Fruit fly (Drosophila melanogaster): ENCODE data around the gene GCC185.

The GCC185 gene

DNA sequence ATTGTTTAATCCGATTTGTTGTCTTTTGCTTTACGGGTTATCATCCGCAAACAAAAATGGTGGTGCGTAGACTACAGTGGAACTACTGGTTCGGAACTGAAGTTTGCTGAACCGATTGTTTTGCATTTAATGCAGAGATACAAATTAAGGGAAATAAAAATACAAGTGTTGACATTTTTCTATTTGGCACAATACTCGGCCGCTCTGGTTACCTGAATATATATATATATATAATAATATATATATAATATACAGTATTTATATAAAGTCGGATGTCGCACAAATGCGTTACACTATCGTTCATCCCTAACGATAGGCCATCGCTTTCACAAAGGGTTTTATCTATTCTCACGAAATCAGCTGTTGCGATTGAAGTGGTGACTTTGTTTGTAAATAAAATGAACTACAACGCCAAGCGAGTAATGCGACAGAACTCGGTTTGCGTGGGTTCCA, 6.3 kb downstream of the GCC185 start, which contains the start of the genes DCAF12 and Spt3 (continued):
- TF ChIP-seq YL-1 (GFP tag; optimal IDR thresholded peaks at IDR 0.05): peak; percentile 5
- peak; percentile 33 for TF ChIP-seq CG30403 (GFP tag; optimal IDR thresholded peaks at IDR 0.05)
- TF ChIP-seq CG15073 (GFP tag; optimal IDR thresholded peaks at IDR 0.05): no peak
- no peak for TF ChIP-seq Nf-YA (GFP tag; IDR thresholded peaks at IDR 0.05)
- TF ChIP-seq amos (GFP tag; IDR thresholded peaks at IDR 0.05; ENCODE audit: partially characterized antibody): peak; percentile 88
- peak; percentile 70 for TF ChIP-seq nerfin-2 (GFP tag; IDR thresholded peaks at IDR 0.05; ENCODE audit: partially characterized antibody)
- peak; percentile 44 for TF ChIP-seq scrt (GFP tag; optimal IDR thresholded peaks at IDR 0.05)
- no peak for TF ChIP-seq Bteb2 (GFP tag; optimal IDR thresholded peaks at IDR 0.05)
- TF ChIP-seq CG9609 (GFP tag; optimal IDR thresholded peaks at IDR 0.05): no peak
- TF ChIP-seq Jarid2 (GFP tag; optimal IDR thresholded peaks at IDR 0.05): no peak
- TF ChIP-seq CG12155 (GFP tag; optimal IDR thresholded peaks at IDR 0.05): peak; percentile 7
- no peak for TF ChIP-seq jigr1 (GFP tag; IDR thresholded peaks at IDR 0.05)
- peak; percentile 64 for TF ChIP-seq CG10147 (GFP tag; optimal IDR thresholded peaks at IDR 0.05)
- peak; percentile 85 for TF ChIP-seq CG9932 (GFP tag; IDR thresholded peaks at IDR 0.05)
- TF ChIP-seq CHES-1-like (GFP tag; optimal IDR thresholded peaks at IDR 0.05): no peak
- peak; percentile 72; the same call in 1 of the 3 replicates for TF ChIP-seq mld (GFP tag; IDR thresholded peaks at IDR 0.05; ENCODE audit: partially characterized antibody)
- TF ChIP-seq bcd (GFP tag; optimal IDR thresholded peaks at IDR 0.05): peak; percentile 57
- no peak for TF ChIP-seq Hey (tag; optimal IDR thresholded peaks at IDR 0.05)
- no peak for TF ChIP-seq CG3163 (GFP tag; optimal IDR thresholded peaks at IDR 0.05)
- TF ChIP-seq Fer1 (GFP tag; optimal IDR thresholded peaks at IDR 0.05): no peak
- no peak for TF ChIP-seq CG17612 (GFP tag; IDR thresholded peaks at IDR 0.05)
- peak; percentile 76 for TF ChIP-seq CG12391 (tag; optimal IDR thresholded peaks at IDR 0.05)
- TF ChIP-seq CG4707 (GFP tag; optimal IDR thresholded peaks at IDR 0.05): no peak
- no peak for TF ChIP-seq dan (GFP tag; IDR thresholded peaks at IDR 0.05)
- no peak for TF ChIP-seq eve (GFP tag; optimal IDR thresholded peaks at IDR 0.05)
- no peak for TF ChIP-seq CG34376 (GFP tag; optimal IDR thresholded peaks at IDR 0.05)
- no peak for TF ChIP-seq p53 (GFP tag; optimal IDR thresholded peaks at IDR 0.05)
- TF ChIP-seq Dp (GFP tag; optimal IDR thresholded peaks at IDR 0.05): no peak
- TF ChIP-seq Rx (GFP tag; IDR thresholded peaks at IDR 0.05): peak; percentile 10; the same call in 1 of the 2 replicates
- TF ChIP-seq ATbp (GFP tag; optimal IDR thresholded peaks at IDR 0.05): no peak
- no peak for TF ChIP-seq prd (optimal IDR thresholded peaks at IDR 0.05)
- TF ChIP-seq prd (GFP tag; IDR thresholded peaks at IDR 0.05): peak; percentile 69; the same call in 2 of the 3 replicates
- peak; percentile 67 for TF ChIP-seq ato (GFP tag; IDR thresholded peaks at IDR 0.05; ENCODE audit: partially characterized antibody)
- peak; percentile 61; the same call in 2 of the 3 replicates for TF ChIP-seq tgo (GFP tag; IDR thresholded peaks at IDR 0.05)
- no peak for TF ChIP-seq Vsx1 (GFP tag; optimal IDR thresholded peaks at IDR 0.05)
- peak; percentile 17 for TF ChIP-seq kah (GFP tag; optimal IDR thresholded peaks at IDR 0.05)
- peak; percentile 50 for TF ChIP-seq Xbp1 (GFP tag; optimal IDR thresholded peaks at IDR 0.05)
- peak; percentile 78 for TF ChIP-seq ems (GFP tag; optimal IDR thresholded peaks at IDR 0.05)
- peak; percentile 63 for TF ChIP-seq zen (tag; optimal IDR thresholded peaks at IDR 0.05)
- TF ChIP-seq CG11695 (GFP tag; IDR thresholded peaks at IDR 0.05): no peak
- no peak for TF ChIP-seq wor (GFP tag; IDR thresholded peaks at IDR 0.05)
- no peak for TF ChIP-seq HLH54F (GFP tag; optimal IDR thresholded peaks at IDR 0.05)
- no peak for TF ChIP-seq CG1792 (GFP tag; optimal IDR thresholded peaks at IDR 0.05)
- TF ChIP-seq trh (GFP tag; optimal IDR thresholded peaks at IDR 0.05): no peak
- TF ChIP-seq gce (GFP tag; IDR thresholded peaks at IDR 0.05): no peak
- peak; percentile 49; the same call in 1 of the 3 replicates for TF ChIP-seq Dbx (GFP tag; IDR thresholded peaks at IDR 0.05)
- TF ChIP-seq Sry-β (GFP tag; optimal IDR thresholded peaks at IDR 0.05): peak; percentile 76
- no peak for TF ChIP-seq zfh2 (GFP tag; optimal IDR thresholded peaks at IDR 0.05)
- TF ChIP-seq org-1 (GFP tag; optimal IDR thresholded peaks at IDR 0.05): no peak
- TF ChIP-seq Hr78 (GFP tag; optimal IDR thresholded peaks at IDR 0.05): no peak
- TF ChIP-seq ara (GFP tag; IDR thresholded peaks at IDR 0.05): no peak

All from whole organism, embryonic.